Worm (Caenorhabditis elegans): ENCODE data around the gene T24B8.4.

T24B8.4 gene

DNA sequence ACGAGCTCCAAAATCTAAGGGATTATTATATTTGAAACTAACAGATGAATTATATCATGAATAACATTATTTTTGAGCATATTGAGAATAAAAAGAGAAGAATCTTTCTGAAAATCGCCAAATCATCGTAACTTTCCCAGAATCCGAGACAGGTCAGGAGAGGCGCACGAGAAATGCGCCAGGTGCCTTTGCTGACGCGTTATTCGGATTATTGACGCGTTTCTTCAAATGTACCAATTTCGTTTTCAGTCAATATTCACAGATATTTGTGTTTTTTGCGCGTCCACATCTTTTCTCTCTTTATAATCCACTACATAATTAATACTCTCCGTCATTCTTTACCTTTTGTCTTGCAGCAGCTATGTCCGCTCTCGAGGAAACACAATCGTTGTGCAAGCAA is 28.4 kb upstream of the T24B8.4 start, which contains the start of gene T24H10.1 (continued):
- TF ChIP-seq egl-13 (tag; optimal IDR thresholded peaks at IDR 0.05) (peak; percentile 48), mep-1 (tag; optimal IDR thresholded peaks at IDR 0.05) (peak; percentile 89), nhr-47 (tag; optimal IDR thresholded peaks at IDR 0.05) (peak; percentile 85), ceh-63 (GFP tag; optimal IDR thresholded peaks at IDR 0.05) (no peak), jun-1 (tag; optimal IDR thresholded peaks at IDR 0.05) (peak; percentile 38), swsn-7 (tag; optimal IDR thresholded peaks at IDR 0.05) (peak; percentile 81), tlp-1 (tag; optimal IDR thresholded peaks at IDR 0.05) (no peak), nhr-71 (tag; optimal IDR thresholded peaks at IDR 0.05) (peak; percentile 88)

- no peak for TF ChIP-seq dpl-1 (GFP tag; optimal IDR thresholded peaks at IDR 0.05)
- TF ChIP-seq unc-130 (tag; optimal IDR thresholded peaks at IDR 0.05) = no peak
- no peak for TF ChIP-seq nhr-11 (tag; optimal IDR thresholded peaks at IDR 0.05)
- no peak for TF ChIP-seq lin-13 (GFP tag; optimal IDR thresholded peaks at IDR 0.05)
- no peak for TF ChIP-seq swsn-7 (tag; optimal IDR thresholded peaks at IDR 0.05)
- no peak for TF ChIP-seq C04F5.9 (tag; optimal IDR thresholded peaks at IDR 0.05)
- no peak for TF ChIP-seq hpl-2 (GFP tag; optimal IDR thresholded peaks at IDR 0.05)
- TF ChIP-seq nhr-71 (tag; optimal IDR thresholded peaks at IDR 0.05) = no peak
- TF ChIP-seq mef-2 (tag; optimal IDR thresholded peaks at IDR 0.05) = no peak
- TF ChIP-seq ztf-11 (tag; optimal IDR thresholded peaks at IDR 0.05) = no peak
- TF ChIP-seq ceh-90 (tag; optimal IDR thresholded peaks at IDR 0.05) = no peak
- TF ChIP-seq ets-5 (GFP tag; IDR thresholded peaks at IDR 0.05) = no peak
- TF ChIP-seq grh-1 (GFP tag; IDR thresholded peaks at IDR 0.05) = no peak
- TF ChIP-seq lin-15B (tag; optimal IDR thresholded peaks at IDR 0.05) = no peak
- TF ChIP-seq snu-23 (GFP tag; optimal IDR thresholded peaks at IDR 0.05) = no peak
- no peak for TF ChIP-seq aly-2 (tag; optimal IDR thresholded peaks at IDR 0.05)
Measured at ce11 chrII:9098505-9098904, 27.9 kb upstream of the T24B8.4 start, which contains the start of gene clh-5. Gene clh-5 (minus strand): TSS chrII:9098605.

ce11 chrII:9097302-9097701 is 26.7 kb upstream of the T24B8.4 start:
- TF ChIP-seq zag-1 (tag; optimal IDR thresholded peaks at IDR 0.05) (no peak), nhr-76 (tag; optimal IDR thresholded peaks at IDR 0.05) (no peak), xbp-1 (tag; optimal IDR thresholded peaks at IDR 0.05) (no peak), ets-5 (GFP tag; IDR thresholded peaks at IDR 0.05) (no peak), nhr-90 (tag; optimal IDR thresholded peaks at IDR 0.05; ENCODE audit: poor library complexity) (no peak), unc-62 (GFP tag; optimal IDR thresholded peaks at IDR 0.05) (no peak), nhr-84 (tag; optimal IDR thresholded peaks at IDR 0.05) (no peak), egl-13 (tag; optimal IDR thresholded peaks at IDR 0.05) (no peak), fkh-10 (GFP tag; optimal IDR thresholded peaks at IDR 0.05) (no peak), efl-1 (optimal IDR thresholded peaks at IDR 0.05) (no peak), efl-1 (GFP tag; optimal IDR thresholded peaks at IDR 0.05 in 1 of 2) (no peak), rnt-1 (tag; optimal IDR thresholded peaks at IDR 0.05) (no peak), pax-3 (tag; optimal IDR thresholded peaks at IDR 0.05) (no peak), dpl-1 (GFP tag; optimal IDR thresholded peaks at IDR 0.05) (no peak), nhr-11 (tag; optimal IDR thresholded peaks at IDR 0.05) (no peak), ceh-8 (GFP tag; optimal IDR thresholded peaks at IDR 0.05) (no peak)

DNA sequence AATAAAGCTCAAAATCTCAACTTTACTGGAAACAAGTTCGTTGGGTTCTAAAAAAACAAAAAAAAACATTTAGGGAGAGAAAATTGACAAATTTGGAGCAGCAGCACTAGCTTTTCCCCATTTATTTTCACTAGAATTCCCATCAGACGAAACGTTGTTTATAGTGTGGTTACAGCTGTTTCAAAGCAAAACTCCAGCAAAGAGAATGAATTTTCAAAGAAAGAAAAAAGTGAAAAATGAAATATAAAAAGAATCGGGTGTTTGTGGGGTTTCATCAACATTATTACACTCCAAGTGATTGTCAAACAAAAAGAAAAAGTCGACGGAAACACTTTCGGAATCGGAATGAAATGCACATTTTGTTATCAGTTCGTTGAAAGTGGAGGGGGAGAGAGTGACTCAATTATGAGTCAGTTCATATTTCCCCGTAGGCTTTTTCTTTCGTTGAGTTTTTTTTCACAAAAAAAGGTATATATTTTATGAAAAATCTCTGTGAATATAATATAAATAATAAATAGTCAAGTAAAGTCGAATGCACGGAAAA is 23.7 kb upstream of the T24B8.4 start:
- TF ChIP-seq pqm-1 (tag; optimal IDR thresholded peaks at IDR 0.05) (peak; percentile 65), ztf-4 (tag; optimal IDR thresholded peaks at IDR 0.05) (no peak), snpc-4 (tag; optimal IDR thresholded peaks at IDR 0.05) (no peak), dsc-1 (tag; optimal IDR thresholded peaks at IDR 0.05) (peak; percentile 55), lin-14 (GFP tag; optimal IDR thresholded peaks at IDR 0.05) (peak; percentile 9), fkh-4 (tag; optimal IDR thresholded peaks at IDR 0.05; ENCODE audit: borderline replicate concordance) (no peak), efl-1 (optimal IDR thresholded peaks at IDR 0.05) (no peak), efl-1 (GFP tag; optimal IDR thresholded peaks at IDR 0.05 in 1 of 2) (peak in 1 of 2 experiments; percentile 81)

Measured in whole organism, L1 larva.